Fruit fly (Drosophila melanogaster): ENCODE measurements around the gene RpL3.
A peak's percentile ranks its signal among the peaks of the same experiment; 100 is the strongest.

Gene RpL3

dm6 chr3R:11216156-11216630 is 5.5 kb upstream of the RpL3 start, which contains the start of the genes RpS25 and CG4820 (continued):
- TF ChIP-seq Bgb (GFP tag; IDR thresholded peaks at IDR 0.05; ENCODE audit: partially characterized antibody) (peak; percentile 85), Max (GFP tag; optimal IDR thresholded peaks at IDR 0.05) (peak; percentile 94), HLH4C (GFP tag; IDR thresholded peaks at IDR 0.05; ENCODE audit: partially characterized antibody) (peak; percentile 76), Ptx1 (GFP tag; IDR thresholded peaks at IDR 0.05) (peak; percentile 79), hth (optimal IDR thresholded peaks at IDR 0.05) (no peak), CG4282 (GFP tag; optimal IDR thresholded peaks at IDR 0.05) (peak; percentile 62), CG15073 (GFP tag; optimal IDR thresholded peaks at IDR 0.05) (peak; percentile 9), CG9797 (GFP tag; optimal IDR thresholded peaks at IDR 0.05) (peak; percentile 99), ems (GFP tag; optimal IDR thresholded peaks at IDR 0.05) (peak; percentile 79), wek (GFP tag; optimal IDR thresholded peaks at IDR 0.05) (peak; percentile 92), Blimp-1 (GFP tag; optimal IDR thresholded peaks at IDR 0.05) (peak; percentile 73), CG7357 (GFP tag; IDR thresholded peaks at IDR 0.05) (0 out of 3 replicates have a peak, but pooled peaks have one; percentile 31), fu2 (GFP tag; optimal IDR thresholded peaks at IDR 0.05) (peak; percentile 90), CG11093 (GFP tag; IDR thresholded peaks at IDR 0.05) (0 out of 3 replicates have a peak, but pooled peaks have one; percentile 42), CG30403 (GFP tag; optimal IDR thresholded peaks at IDR 0.05) (peak; percentile 85), lilli (GFP tag; optimal IDR thresholded peaks at IDR 0.05) (peak; percentile 84), eve (GFP tag; optimal IDR thresholded peaks at IDR 0.05) (no peak), CG13287 (GFP tag; IDR thresholded peaks at IDR 0.05; ENCODE audit: partially characterized antibody) (peak; percentile 91), Antp (GFP tag; optimal IDR thresholded peaks at IDR 0.05) (peak; percentile 76), ara (GFP tag; IDR thresholded peaks at IDR 0.05) (peak; percentile 75), ssp (GFP tag; IDR thresholded peaks at IDR 0.05) (peak; percentile 72), CG4360 (GFP tag; IDR thresholded peaks at IDR 0.05) (0 out of 2 replicates have a peak, but pooled peaks have one; percentile 37), Nf-YC (tag; optimal IDR thresholded peaks at IDR 0.05) (peak; percentile 81), zen2 (GFP tag; IDR thresholded peaks at IDR 0.05; ENCODE audit: partially characterized antibody) (peak; percentile 67; the same call in 2 of the 3 replicates), Poxn (GFP tag; IDR thresholded peaks at IDR 0.05) (no peak; the same call in 1 of the 2 replicates), Dad (GFP tag; optimal IDR thresholded peaks at IDR 0.05) (peak; percentile 93), CG3065 (GFP tag; optimal IDR thresholded peaks at IDR 0.05) (peak; percentile 74), lbe (GFP tag; optimal IDR thresholded peaks at IDR 0.05) (peak; percentile 82), NK7.1 (GFP tag; optimal IDR thresholded peaks at IDR 0.05) (peak; percentile 88), shn (GFP tag; optimal IDR thresholded peaks at IDR 0.05) (peak; percentile 94), row (GFP tag; IDR thresholded peaks at IDR 0.05) (peak; percentile 73), CG1832 (GFP tag; optimal IDR thresholded peaks at IDR 0.05) (no peak), Side (GFP tag; optimal IDR thresholded peaks at IDR 0.05) (peak; percentile 94), CG43689 (GFP tag; IDR thresholded peaks at IDR 0.05) (peak; percentile 79), esg (GFP tag; conservative IDR thresholded peaks at IDR 0.05) (peak; percentile 29; the same call in 1 of the 2 replicates), CG16813 (GFP tag; IDR thresholded peaks at IDR 0.05; ENCODE audit: partially characterized antibody) (peak; percentile 87), CG12659 (GFP tag; optimal IDR thresholded peaks at IDR 0.05) (peak; percentile 98), nerfin-2 (GFP tag; IDR thresholded peaks at IDR 0.05; ENCODE audit: partially characterized antibody) (peak; percentile 72), CG1602 (GFP tag; optimal IDR thresholded peaks at IDR 0.05) (peak; percentile 61), bsh (GFP tag; optimal IDR thresholded peaks at IDR 0.05) (peak; percentile 36 to 81), bcd (GFP tag; optimal IDR thresholded peaks at IDR 0.05) (peak; percentile 96), lov (optimal IDR thresholded peaks at IDR 0.05) (no peak), lov (GFP tag; IDR thresholded peaks at IDR 0.05) (peak; percentile 89), unpg (GFP tag; optimal IDR thresholded peaks at IDR 0.05) (peak; percentile 86), pzg (GFP tag; optimal IDR thresholded peaks at IDR 0.05) (peak; percentile 98), CTCF (GFP tag; optimal IDR thresholded peaks at IDR 0.05) (peak; percentile 69), exex (tag; optimal IDR thresholded peaks at IDR 0.05) (peak; percentile 69), CG9876 (GFP tag; optimal IDR thresholded peaks at IDR 0.05) (peak; percentile 92), Trl (optimal IDR thresholded peaks at IDR 0.05) (no peak), Trl (GFP tag; optimal IDR thresholded peaks at IDR 0.05) (peak; percentile 96), twi (tag; optimal IDR thresholded peaks at IDR 0.05) (peak; percentile 84)
